Worm (Caenorhabditis elegans) whole organism, L4/young adult: ENCODE measurements around the gene glt-1.

Experiments
- W03F9.2 ChIP-seq: fragments of 150-350 bp; optimal IDR thresholded peaks from 2 replicates; lab custom pipeline; 2014; ENCODE audit warnings: missing biosample characterization, missing genetic modification characterization
- him-1 ChIP-seq: sonication (generic microtip); optimal IDR thresholded peaks from 2 replicates; lab custom pipeline; 2016; ENCODE audit warnings: missing genotype, missing genetic modification reagents, missing genetic modification characterization, missing compliant biosample characterization

- TF ChIP-seq him-1 (tag; lab: Kevin White, UChicago) (no peak), W03F9.2 (tag; lab: Kevin White, UChicago) (no peak)
Observed at ce11 chrX:3542242-3542641, 46.4 kb downstream of the glt-1 start, which contains the start of gene rgs-7.
